Worm (Caenorhabditis elegans) whole organism, early embryonic: ENCODE measurements around the gene E02C12.10.

Experiments
- F13C5.2 ChIP-seq: sonication (generic microtip); optimal IDR thresholded peaks from 2 replicates; lab custom pipeline; 2017; ENCODE audit warnings: mild to moderate bottlenecking, missing genetic modification characterization, inconsistent platforms, missing compliant biosample characterization
- scrt-1 ChIP-seq: fragments of 200-800 bp; sonication (Bioruptor generic); IDR thresholded peaks from 2 replicates; pipeline ENCODE4 v1.3.6; 2022; ENCODE audit warnings: missing genetic modification characterization, missing compliant biosample characterization

DNA sequence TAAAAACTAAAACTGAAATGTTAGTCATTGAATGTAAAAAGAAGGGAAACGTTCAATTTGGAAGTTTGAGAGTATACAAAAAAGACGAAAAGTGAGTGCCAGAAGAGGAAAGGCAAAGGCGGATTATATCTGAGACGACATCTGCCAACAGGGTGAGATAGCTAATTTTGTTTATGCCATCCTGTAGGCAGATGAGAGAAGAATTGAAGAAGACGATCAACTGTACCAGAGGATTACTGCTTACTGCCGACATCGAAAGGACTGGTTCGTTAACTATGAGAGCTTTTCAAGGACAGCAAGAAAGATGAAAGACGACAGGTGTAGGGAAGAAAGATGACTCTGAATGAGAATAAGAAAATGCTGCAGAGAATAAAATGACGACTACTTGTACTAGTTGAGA is 45.3 kb upstream of the E02C12.10 start:
- no peak for TF ChIP-seq scrt-1 (GFP tag; lab: Robert Waterston, UW)
- TF ChIP-seq F13C5.2 (tag; lab: Kevin White, UChicago) = no peak
